Worm (Caenorhabditis elegans) whole organism, young adult: Measurements from ENCODE around the gene F12E12.2.

ENCODE experiments used
- B0035.1 ChIP-seq: sonication (generic microtip); optimal IDR thresholded peaks from 2 replicates; lab custom pipeline; 2016; ENCODE audit warnings: missing genetic modification characterization, mild to moderate bottlenecking, missing compliant biosample characterization, missing genotype, missing genetic modification reagents
- F22D6.2 ChIP-seq: sonication (generic microtip); optimal IDR thresholded peaks from 2 replicates; lab custom pipeline; 2016; ENCODE audit warnings: mild to moderate bottlenecking, missing genetic modification characterization, missing compliant biosample characterization
- F23B12.7 ChIP-seq: sonication (generic microtip); optimal IDR thresholded peaks from 2 replicates; lab custom pipeline; 2017; ENCODE audit warnings: missing genetic modification characterization, mild to moderate bottlenecking, missing compliant biosample characterization, antibody characterized with exemption, moderate library complexity; ENCODE audit not compliant: insufficient read depth
- F57C9.4 ChIP-seq: sonication (generic microtip); optimal IDR thresholded peaks from 2 replicates; lab custom pipeline; 2017; ENCODE audit warnings: mild to moderate bottlenecking, missing genetic modification characterization, missing compliant biosample characterization
- ZK185.1 ChIP-seq: sonication (generic microtip); optimal IDR thresholded peaks from 2 replicates; lab custom pipeline; 2016; ENCODE audit warnings: mild to moderate bottlenecking, missing genetic modification characterization, missing compliant biosample characterization; ENCODE audit not compliant: poor library complexity, severe bottlenecking
- ccch-3 ChIP-seq: fragments of 200-800 bp; sonication (Bioruptor generic); optimal IDR thresholded peaks from 2 replicates; lab custom pipeline; 2018; ENCODE audit warnings: mild to moderate bottlenecking, missing genetic modification characterization, missing compliant biosample characterization
- ceh-27 ChIP-seq: fragments of 200-800 bp; sonication (Bioruptor generic); optimal IDR thresholded peaks from 2 replicates; lab custom pipeline; 2018; ENCODE audit warnings: mild to moderate bottlenecking, missing genetic modification characterization, moderate library complexity, missing compliant biosample characterization
- ceh-91 ChIP-seq: fragments of 200-800 bp; sonication (Bioruptor generic); IDR thresholded peaks from 2 replicates; pipeline ENCODE4 v1.3.6; 2022; ENCODE audit warnings: missing genetic modification reagents, missing genetic modification characterization, missing compliant biosample characterization
- dpff-1 ChIP-seq: sonication (generic microtip); optimal IDR thresholded peaks from 2 replicates; lab custom pipeline; 2017; ENCODE audit warnings: mild to moderate bottlenecking, missing genetic modification characterization, missing compliant biosample characterization
- efl-1 ChIP-seq: fragments of 150-350 bp; optimal IDR thresholded peaks from 2 replicates; lab custom pipeline; 2014; ENCODE audit warnings: missing biosample characterization, missing genetic modification reagents, missing genetic modification characterization
- egrh-3 ChIP-seq: fragments of 200-800 bp; sonication (Bioruptor generic); IDR thresholded peaks from 2 replicates; pipeline ENCODE4 v1.3.6; 2022; ENCODE audit warnings: missing genetic modification reagents, missing genetic modification characterization, missing compliant biosample characterization
- ekl-4 ChIP-seq: fragments of 200-800 bp; sonication (Bioruptor generic); IDR thresholded peaks from 2 replicates; pipeline ENCODE4 v1.3.6; 2022; ENCODE audit warnings: missing genetic modification reagents, missing genetic modification characterization, missing compliant biosample characterization
- fkh-3 ChIP-seq: sonication (generic microtip); optimal IDR thresholded peaks from 2 replicates; lab custom pipeline; 2016; ENCODE audit warnings: mild to moderate bottlenecking, missing genetic modification characterization, missing compliant biosample characterization
- hlh-26 ChIP-seq: fragments of 200-800 bp; sonication (Bioruptor generic); conservative IDR thresholded peaks from 2 replicates; pipeline ENCODE4 v1.3.6; 2022; ENCODE audit warnings: missing genetic modification reagents, missing genetic modification characterization, missing compliant biosample characterization
- hsf-1 ChIP-seq: fragments of 200-800 bp; sonication (Bioruptor generic); IDR thresholded peaks from 2 replicates; pipeline ENCODE4 v1.3.6; 2022; ENCODE audit warnings: missing genetic modification reagents, missing genetic modification characterization, missing compliant biosample characterization
- let-526 ChIP-seq: fragments of 200-800 bp; sonication (Bioruptor generic); IDR thresholded peaks from 2 replicates; pipeline ENCODE4 v1.3.6; 2022; ENCODE audit warnings: missing genetic modification reagents, missing genetic modification characterization, missing compliant biosample characterization
- lin-26 ChIP-seq: fragments of 200-800 bp; sonication (Bioruptor generic); IDR thresholded peaks from 2 replicates; pipeline ENCODE4 v1.3.6; 2022; ENCODE audit warnings: missing genetic modification reagents, missing genetic modification characterization, missing compliant biosample characterization
- madf-3 ChIP-seq: fragments of 200-800 bp; sonication (Bioruptor generic); IDR thresholded peaks from 2 replicates; pipeline ENCODE4 v1.3.6; 2022; ENCODE audit warnings: missing genetic modification reagents, missing genetic modification characterization, missing compliant biosample characterization
- madf-6 ChIP-seq: fragments of 200-800 bp; sonication (Bioruptor generic); IDR thresholded peaks from 2 replicates; pipeline ENCODE4 v1.3.6; 2022; ENCODE audit warnings: missing genetic modification reagents, missing genetic modification characterization, missing compliant biosample characterization
- madf-8 ChIP-seq: fragments of 200-800 bp; sonication (Bioruptor generic); conservative IDR thresholded peaks from 2 replicates; pipeline ENCODE4 v1.3.6; 2022; ENCODE audit warnings: missing genetic modification reagents, missing genetic modification characterization, missing compliant biosample characterization
- nfya-1 ChIP-seq: sonication (generic microtip); optimal IDR thresholded peaks from 2 replicates; lab custom pipeline; 2017; ENCODE audit warnings: antibody characterized with exemption, missing compliant biosample characterization, missing genetic modification characterization, borderline replicate concordance; ENCODE audit not compliant: insufficient read depth
- nfya-2 ChIP-seq: fragments of 200-800 bp; sonication (Bioruptor generic); IDR thresholded peaks from 2 replicates; pipeline ENCODE4 v1.3.6; 2022; ENCODE audit warnings: missing genetic modification reagents, missing genetic modification characterization, missing compliant biosample characterization
- nhr-179 ChIP-seq: sonication (generic microtip); optimal IDR thresholded peaks from 2 replicates; lab custom pipeline; 2016; ENCODE audit warnings: mild to moderate bottlenecking, missing genetic modification characterization, missing compliant biosample characterization
- nhr-90 ChIP-seq: sonication (generic microtip); optimal IDR thresholded peaks from 2 replicates; lab custom pipeline; 2016; ENCODE audit warnings: missing genotype, mild to moderate bottlenecking, missing genetic modification characterization, missing compliant biosample characterization
- repo-1 ChIP-seq: sonication (generic microtip); optimal IDR thresholded peaks from 2 replicates; lab custom pipeline; 2017; ENCODE audit warnings: mild to moderate bottlenecking, missing genetic modification characterization, missing compliant biosample characterization
- rpc-1 ChIP-seq, 2 experiments: fragments of 150-350 bp in 1 of 2; sonication (generic microtip) in 1 of 2; optimal IDR thresholded peaks; 2 replicates each; lab custom pipeline; 2014 to 2018; ENCODE audit warnings: missing biosample characterization in 1 of 2, missing genetic modification characterization in 1 of 2, missing genetic modification reagents in 1 of 2, missing genotype in 1 of 2
- snpc-3.4 ChIP-seq: sonication (generic microtip); optimal IDR thresholded peaks from 2 replicates; lab custom pipeline; 2017; ENCODE audit warnings: missing genetic modification characterization, mild to moderate bottlenecking, missing compliant biosample characterization, antibody characterized with exemption, moderate library complexity, missing genotype, missing genetic modification reagents
- somi-1 ChIP-seq: fragments of 200-800 bp; sonication (Bioruptor generic); optimal IDR thresholded peaks from 2 replicates; lab custom pipeline; 2018; ENCODE audit warnings: mild to moderate bottlenecking, missing genetic modification characterization, missing compliant biosample characterization
- sptf-2 ChIP-seq: fragments of 200-800 bp; sonication (Bioruptor generic); optimal IDR thresholded peaks from 2 replicates; lab custom pipeline; 2018; ENCODE audit warnings: mild to moderate bottlenecking, missing genetic modification characterization, missing compliant biosample characterization
- tlf-1 ChIP-seq: fragments of 200-800 bp; sonication (Bioruptor generic); optimal IDR thresholded peaks from 2 replicates; lab custom pipeline; 2018; ENCODE audit warnings: mild to moderate bottlenecking, missing genetic modification characterization, missing compliant biosample characterization
- unc-62 ChIP-seq: fragments of 150-350 bp; optimal IDR thresholded peaks from 2 replicates; lab custom pipeline; 2014; ENCODE audit warnings: missing biosample characterization, missing genetic modification reagents, missing genetic modification characterization
- xnd-1 ChIP-seq: sonication (generic microtip); optimal IDR thresholded peaks from 2 replicates; lab custom pipeline; 2016; ENCODE audit warnings: missing genotype, missing genetic modification reagents, missing genetic modification characterization, missing compliant biosample characterization
- zfh-2 ChIP-seq: fragments of 200-800 bp; sonication (Bioruptor generic); conservative IDR thresholded peaks from 2 replicates; pipeline ENCODE4 v1.3.6; 2022; ENCODE audit warnings: missing genetic modification reagents, missing genetic modification characterization, missing compliant biosample characterization
- ztf-18 ChIP-seq: sonication (generic microtip); optimal IDR thresholded peaks from 2 replicates; lab custom pipeline; 2016; ENCODE audit warnings: missing genotype, mild to moderate bottlenecking, missing genetic modification characterization, missing compliant biosample characterization
- ztf-22 ChIP-seq: fragments of 200-800 bp; sonication (Bioruptor generic); optimal IDR thresholded peaks from 2 replicates; lab custom pipeline; 2018; ENCODE audit warnings: mild to moderate bottlenecking, missing genetic modification characterization, moderate library complexity, missing compliant biosample characterization

Gene F12E12.2

DNA sequence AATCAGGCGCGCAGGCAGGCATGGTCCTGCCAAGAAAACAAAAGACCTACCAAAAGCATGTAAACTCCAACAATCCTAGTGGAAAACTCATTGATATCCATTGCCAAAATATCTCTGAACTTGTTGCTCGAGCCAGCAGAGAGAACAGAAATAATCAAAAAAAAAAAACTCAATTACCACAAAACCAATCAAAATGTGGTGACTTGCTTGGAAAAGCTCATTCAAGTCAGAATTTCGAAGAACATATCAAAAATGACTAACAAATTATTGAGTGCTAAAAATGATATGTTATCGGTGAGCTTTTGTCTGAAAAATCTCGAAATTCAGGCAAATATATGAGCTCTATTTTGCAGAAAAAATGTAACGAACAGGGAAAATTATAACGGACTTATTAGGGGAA lies 38.4 kb upstream of the F12E12.2 start, which contains the start of gene srx-105:
srx-105 (minus strand) TSS at position 101 of the 400 bp plus-strand sequence.
- TF ChIP-seq tlf-1 (GFP tag; lab: Kevin White, UChicago) (no peak), nhr-90 (no peak), madf-3 (GFP tag; lab: Robert Waterston, UW) (no peak)

DNA sequence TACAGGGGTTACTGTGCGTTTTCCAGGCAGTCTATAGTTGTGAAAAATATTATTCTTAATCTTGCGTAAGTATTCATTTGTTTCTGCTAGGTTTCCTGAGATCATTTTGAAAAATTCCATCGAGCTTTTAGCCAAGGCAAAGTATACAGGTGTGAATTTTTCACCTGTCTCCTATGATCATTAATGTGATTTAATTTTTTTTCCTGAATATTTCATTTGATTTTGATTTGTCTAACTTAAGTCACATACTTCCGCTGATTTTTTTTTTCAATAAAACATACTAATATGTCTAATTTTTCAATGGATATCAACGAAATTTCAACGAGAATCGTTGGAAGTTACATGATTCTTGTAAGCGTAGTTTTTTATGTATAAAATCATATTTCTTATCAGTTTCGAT lies 34.4 kb upstream of the F12E12.2 start, which contains the start of gene srx-108:
srx-108 (plus strand) TSS at position 301 of the 400 bp plus-strand sequence.
- TF ChIP-seq egrh-3: no peak
- no peak for TF ChIP-seq repo-1 (tag; lab: Kevin White, UChicago)
- TF ChIP-seq ceh-27: no peak
- TF ChIP-seq madf-8 (GFP tag; lab: Robert Waterston, UW): no peak
- no peak for TF ChIP-seq B0035.1 (tag; lab: Kevin White, UChicago)
- no peak for TF ChIP-seq madf-6 (GFP tag; lab: Robert Waterston, UW)
- no peak for TF ChIP-seq sptf-2
- no peak for TF ChIP-seq F23B12.7 (tag; lab: Kevin White, UChicago)
- TF ChIP-seq ztf-18 (tag; lab: Kevin White, UChicago): no peak
- TF ChIP-seq snpc-3.4: no peak
- no peak for TF ChIP-seq hsf-1
- TF ChIP-seq ceh-91 (GFP tag; lab: Robert Waterston, UW): no peak
- TF ChIP-seq let-526 (GFP tag; lab: Robert Waterston, UW): no peak
- TF ChIP-seq somi-1 (GFP tag; lab: Kevin White, UChicago): no peak
- TF ChIP-seq ccch-3 (GFP tag; lab: Kevin White, UChicago): no peak
- no peak for TF ChIP-seq ZK185.1 (tag; lab: Kevin White, UChicago)

DNA sequence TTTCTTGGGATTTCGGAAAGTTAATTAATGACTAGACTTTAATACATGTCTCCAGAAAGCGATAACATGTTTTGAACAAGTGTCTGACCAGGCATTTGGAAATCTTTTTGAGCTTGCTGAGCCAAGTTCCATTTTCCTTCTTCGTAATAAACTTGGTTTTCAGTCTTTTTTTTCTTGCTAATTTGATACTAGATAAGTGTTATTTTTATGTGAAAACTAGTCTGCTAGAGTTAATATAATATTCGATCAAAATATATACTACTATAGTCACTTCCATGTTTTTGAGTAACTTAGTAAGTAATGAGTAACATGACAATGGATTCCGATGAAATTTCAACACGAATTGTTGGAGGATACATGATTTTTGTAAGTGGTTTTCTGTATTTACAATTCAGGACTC lies 30.5 kb upstream of the F12E12.2 start, which contains the start of gene srx-110:
srx-110 (plus strand) TSS at position 301 of the 400 bp plus-strand sequence.
- TF ChIP-seq dpff-1 (tag; lab: Kevin White, UChicago) (no peak), ztf-22 (GFP tag; lab: Kevin White, UChicago) (no peak), unc-62 (GFP tag; lab: Kevin White, UChicago) (no peak), lin-26 (GFP tag; lab: Robert Waterston, UW) (no peak), xnd-1 (tag; lab: Kevin White, UChicago) (no peak), fkh-3 (tag; lab: Kevin White, UChicago) (no peak), nfya-1 (tag; lab: Kevin White, UChicago) (no peak), rpc-1 (optimal IDR thresholded peaks at IDR 0.05; lab: Kevin White, UChicago) (no peak), rpc-1 (tag; optimal IDR thresholded peaks at IDR 0.05; lab: Kevin White, UChicago) (no peak), nfya-2 (no peak), F57C9.4 (no peak), zfh-2 (GFP tag; lab: Robert Waterston, UW) (no peak), efl-1 (GFP tag; lab: Kevin White, UChicago) (no peak), F22D6.2 (tag; lab: Kevin White, UChicago) (no peak), hlh-26 (no peak), nhr-179 (tag; lab: Kevin White, UChicago) (no peak), hsf-1 (no peak), ekl-4 (GFP tag; lab: Robert Waterston, UW) (no peak)
